Fruit fly (Drosophila melanogaster): ENCODE measurements around the gene CG5854.

DNA sequence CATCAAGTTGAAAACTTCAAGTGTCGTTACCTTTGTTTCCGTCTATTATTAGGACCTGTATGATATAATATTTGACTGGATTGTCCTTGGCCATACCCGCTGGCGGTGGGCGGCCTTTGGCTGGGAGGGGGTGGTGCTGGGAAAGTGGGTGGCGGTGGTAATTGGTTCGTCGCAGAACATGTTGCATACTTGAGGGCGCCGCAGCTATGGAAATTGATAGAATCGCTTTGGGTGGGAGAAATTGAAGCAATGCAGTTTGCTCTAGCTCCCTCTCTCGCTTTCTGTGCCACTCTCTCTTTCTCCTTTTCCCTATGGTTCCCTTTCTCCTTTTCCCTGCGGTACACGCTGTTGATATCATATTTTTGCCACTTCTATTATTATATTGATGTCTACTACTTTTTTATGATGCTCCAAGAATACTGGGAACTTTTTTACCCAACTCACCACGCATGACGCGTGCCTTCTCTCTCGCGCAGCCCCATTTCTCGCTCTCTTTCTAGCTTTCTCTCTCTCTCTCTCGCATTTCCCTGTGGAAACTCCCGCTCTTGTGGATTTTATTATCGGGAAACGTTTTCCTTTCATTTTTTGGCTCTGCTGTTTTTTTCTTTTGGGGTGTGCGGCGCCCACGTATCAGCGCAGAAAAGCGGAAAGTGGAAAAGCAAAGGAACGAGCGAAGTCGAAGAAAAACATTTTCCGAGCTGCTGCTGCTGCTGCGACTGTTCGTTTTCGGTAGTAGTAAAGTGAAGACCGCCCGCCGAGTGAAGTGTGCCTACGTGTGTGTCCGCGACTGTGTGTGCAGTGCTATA is 31.4 kb downstream of the CG5854 start:
- TF ChIP-seq CG8478 (optimal IDR thresholded peaks at IDR 0.05) (no peak), CTCF (optimal IDR thresholded peaks at IDR 0.05) (no peak)
